Fruit fly (Drosophila melanogaster) S2 (cell line): ENCODE measurements around the gene CG8508.

Experiments
- CG8478 ChIP-seq: fragments of >200 bp; optimal IDR thresholded peaks from 2 replicates; lab custom pipeline; 2018
- CTCF ChIP-seq, 2 experiments: fragments of >200 bp; optimal IDR thresholded peaks; 2 replicates each; lab custom pipeline; 2018

- no peak for TF ChIP-seq CG8478 (lab: Kevin White, UChicago)
- TF ChIP-seq CTCF (optimal IDR thresholded peaks at IDR 0.05; lab: Kevin White, UChicago), result no peak
Measured at dm6 chr3R:13220478-13220877, 34.2 kb upstream of the CG8508 start, which contains the start of gene CG8476.
